Fruit fly (Drosophila melanogaster): ENCODE measurements around the gene Sgp.

DNA sequence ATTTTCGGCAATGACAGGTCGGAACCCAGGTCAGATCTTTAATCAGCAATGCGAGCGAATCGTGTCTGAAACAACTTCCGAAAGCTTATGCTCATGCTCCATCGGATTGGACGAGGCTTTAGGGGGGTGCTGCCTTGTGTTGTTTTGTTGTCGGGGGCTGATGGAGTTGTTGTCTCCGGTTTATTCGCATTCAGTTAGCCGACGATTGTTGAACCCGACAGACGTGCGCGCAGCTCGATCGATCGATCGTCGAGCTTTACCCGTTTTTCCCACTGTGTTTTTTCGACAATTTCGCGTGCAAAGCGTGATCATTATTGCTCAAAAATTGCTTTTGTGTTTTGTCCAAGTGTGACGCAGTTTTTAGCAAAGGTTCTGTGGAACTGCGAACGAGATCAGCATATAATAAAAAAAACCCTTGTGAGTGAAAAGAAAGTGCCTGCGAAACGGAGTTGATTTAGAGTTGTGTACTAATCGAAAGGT, 9.5 kb downstream of the Sgp start, which contains the start of gene CG17834:
- TF ChIP-seq CG32121 (GFP tag; IDR thresholded peaks at IDR 0.05) (no peak), CG4496 (GFP tag; IDR thresholded peaks at IDR 0.05) (peak; percentile 49; the same call in 1 of the 3 replicates), EcR (GFP tag; optimal IDR thresholded peaks at IDR 0.05) (peak; percentile 81), Ets98B (GFP tag; IDR thresholded peaks at IDR 0.05) (peak; percentile 64; the same call in 1 of the 2 replicates), CG12605 (GFP tag; IDR thresholded peaks at IDR 0.05) (no peak)
